Worm (Caenorhabditis elegans): ENCODE data around the gene pgp-10.

ce11 chrX:7124044-7124443 is 34.8 kb upstream of the pgp-10 start:
- no peak for TF ChIP-seq ama-1 (optimal IDR thresholded peaks at IDR 0.05)
- TF ChIP-seq tbx-11 (GFP tag; IDR thresholded peaks at IDR 0.05), result no peak
- no peak for TF ChIP-seq hmg-4 (GFP tag; optimal IDR thresholded peaks at IDR 0.05)
- TF ChIP-seq ceh-13 (GFP tag; optimal IDR thresholded peaks at IDR 0.05), result no peak
- no peak for TF ChIP-seq tbx-37 (GFP tag; conservative IDR thresholded peaks at IDR 0.05)
- no peak for TF ChIP-seq pes-1 (GFP tag; IDR thresholded peaks at IDR 0.05)
- no peak for TF ChIP-seq flt-1 (GFP tag; IDR thresholded peaks at IDR 0.05)
- TF ChIP-seq tra-4 (tag; optimal IDR thresholded peaks at IDR 0.05), result no peak

All from whole organism, early embryonic.